Worm (Caenorhabditis elegans): Measurements from ENCODE around the gene chil-26.

- no peak for TF ChIP-seq ztf-11 (tag; optimal IDR thresholded peaks at IDR 0.05)
- TF ChIP-seq pha-4 (tag; optimal IDR thresholded peaks at IDR 0.05) = no peak
Measured at ce11 chrII:9516836-9517235, 42.0 kb downstream of the chil-26 start, which contains the start of gene gcy-1.

All from whole organism, mixed stage, embryonic.